Fruit fly (Drosophila melanogaster): ENCODE data around the gene Timp.

Gene Timp

DNA sequence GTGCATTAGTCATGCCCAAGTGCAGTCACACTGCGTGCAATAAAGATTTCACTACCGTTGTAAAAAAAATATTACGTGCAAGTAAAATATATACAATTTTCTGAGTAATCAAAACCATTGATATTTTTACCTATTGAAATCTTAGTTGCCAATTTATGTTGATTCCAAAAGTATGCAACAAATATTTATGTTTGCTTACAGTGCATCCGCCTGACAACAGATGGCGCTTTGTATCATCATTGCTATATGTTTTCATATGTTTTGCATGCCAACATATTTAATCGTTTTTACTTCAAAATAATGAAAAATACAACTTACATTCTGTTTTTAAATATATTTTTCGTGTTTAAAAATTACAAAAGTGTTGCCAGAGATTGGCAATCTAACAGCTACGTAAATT lies 9.3 kb downstream of the Timp start (continued):
- TF ChIP-seq onecut (GFP tag; IDR thresholded peaks at IDR 0.05) (0 out of 2 replicates have a peak, but pooled peaks have one; percentile 17), aop (GFP tag; IDR thresholded peaks at IDR 0.05) (no peak), CG13624 (GFP tag; optimal IDR thresholded peaks at IDR 0.05) (peak; percentile 24), Camta (GFP tag; optimal IDR thresholded peaks at IDR 0.05) (peak; percentile 29), CG12299 (tag; optimal IDR thresholded peaks at IDR 0.05) (no peak), luna (GFP tag; optimal IDR thresholded peaks at IDR 0.05) (peak; percentile 17), CG8290 (GFP tag; optimal IDR thresholded peaks at IDR 0.05) (peak; percentile 14), CG8290 (tag; optimal IDR thresholded peaks at IDR 0.05) (peak in 1 of 2 experiments; percentile 26), insv (GFP tag; optimal IDR thresholded peaks at IDR 0.05) (no peak), CG6689 (GFP tag; IDR thresholded peaks at IDR 0.05) (no peak), knrl (GFP tag; IDR thresholded peaks at IDR 0.05; ENCODE audit: partially characterized antibody) (peak; percentile 42; the same call in 1 of the 3 replicates)

- no peak for TF ChIP-seq phol (tag; optimal IDR thresholded peaks at IDR 0.05)
- TF ChIP-seq Sox100B (GFP tag; optimal IDR thresholded peaks at IDR 0.05) = peak; percentile 24
- TF ChIP-seq Trl (optimal IDR thresholded peaks at IDR 0.05) = peak; percentile 44 to 75
- TF ChIP-seq Trl (GFP tag; optimal IDR thresholded peaks at IDR 0.05) = no peak
- no peak for TF ChIP-seq CG2889 (GFP tag; IDR thresholded peaks at IDR 0.05)
- peak; percentile 26 for TF ChIP-seq nmo (GFP tag; optimal IDR thresholded peaks at IDR 0.05)
- peak; percentile 40 for TF ChIP-seq CG11504 (tag; optimal IDR thresholded peaks at IDR 0.05)
- peak; percentile 85 for TF ChIP-seq nerfin-1 (tag; optimal IDR thresholded peaks at IDR 0.05)
- TF ChIP-seq CG12659 (GFP tag; optimal IDR thresholded peaks at IDR 0.05) = peak; percentile 9
- peak; percentile 3 for TF ChIP-seq fd96Cb (tag; optimal IDR thresholded peaks at IDR 0.05)
- TF ChIP-seq Dref (GFP tag; IDR thresholded peaks at IDR 0.05) = no peak
- TF ChIP-seq CG8290 (GFP tag; optimal IDR thresholded peaks at IDR 0.05) = no peak
- TF ChIP-seq CG8290 (tag; optimal IDR thresholded peaks at IDR 0.05) = peak in 1 of 2 experiments; percentile 20
- peak; percentile 24 for TF ChIP-seq CG2712 (tag; optimal IDR thresholded peaks at IDR 0.05)
- TF ChIP-seq cas (GFP tag; IDR thresholded peaks at IDR 0.05) = no peak
- TF ChIP-seq CoRest (tag; optimal IDR thresholded peaks at IDR 0.05) = peak; percentile 25
- TF ChIP-seq wek (GFP tag; optimal IDR thresholded peaks at IDR 0.05) = no peak
- TF ChIP-seq CG18599 (GFP tag; optimal IDR thresholded peaks at IDR 0.05) = peak; percentile 33
- TF ChIP-seq CG18262 (tag; optimal IDR thresholded peaks at IDR 0.05) = peak; percentile 41
- TF ChIP-seq CG12104 (GFP tag; optimal IDR thresholded peaks at IDR 0.05) = no peak
- TF ChIP-seq CG5245 (GFP tag; optimal IDR thresholded peaks at IDR 0.05) = no peak
- TF ChIP-seq CG5953 (GFP tag; IDR thresholded peaks at IDR 0.05) = no peak
- TF ChIP-seq grau (tag; optimal IDR thresholded peaks at IDR 0.05) = peak; percentile 31
- peak; percentile 23 for TF ChIP-seq CG12391 (tag; optimal IDR thresholded peaks at IDR 0.05)
- no peak for TF ChIP-seq CG6765 (GFP tag; optimal IDR thresholded peaks at IDR 0.05)
- TF ChIP-seq CG9437 (GFP tag; optimal IDR thresholded peaks at IDR 0.05) = peak; percentile 44
- TF ChIP-seq CG2120 (GFP tag; optimal IDR thresholded peaks at IDR 0.05) = peak; percentile 28
- no peak for TF ChIP-seq ato (GFP tag; IDR thresholded peaks at IDR 0.05; ENCODE audit: partially characterized antibody)
- TF ChIP-seq Meics (GFP tag; optimal IDR thresholded peaks at IDR 0.05) = peak; percentile 32
- no peak for TF ChIP-seq CG18011 (GFP tag; optimal IDR thresholded peaks at IDR 0.05)
- TF ChIP-seq CG12942 (GFP tag; optimal IDR thresholded peaks at IDR 0.05) = no peak
- no peak for TF ChIP-seq chn (GFP tag; optimal IDR thresholded peaks at IDR 0.05)
- peak; percentile 23 for TF ChIP-seq Dek (tag; optimal IDR thresholded peaks at IDR 0.05)
- TF ChIP-seq CG10274 (GFP tag; optimal IDR thresholded peaks at IDR 0.05) = no peak
- no peak for TF ChIP-seq Blimp-1 (GFP tag; optimal IDR thresholded peaks at IDR 0.05)
- TF ChIP-seq unpg (GFP tag; optimal IDR thresholded peaks at IDR 0.05) = no peak
- TF ChIP-seq Xrp1 (GFP tag; IDR thresholded peaks at IDR 0.05) = no peak
- peak; percentile 73 for TF ChIP-seq D19A (tag; optimal IDR thresholded peaks at IDR 0.05)
- TF ChIP-seq Vsx1 (GFP tag; optimal IDR thresholded peaks at IDR 0.05) = no peak
Measured at dm6 chr3R:10190084-10190782, 22.6 kb downstream of the Timp start, which contains the start of gene Syn. Gene Syn, plus strand, starts transcription at chr3R:10190689.
